Fruit fly (Drosophila melanogaster) whole organism, embryonic: ENCODE data around the gene elgi.

Source experiments
- Abd-B ChIP-seq: fragments of 200-800 bp; sonication (Bioruptor generic); optimal IDR thresholded peaks from 2 replicates; lab custom pipeline; 2018; ENCODE audit warnings: missing biosample characterization, mild to moderate bottlenecking, missing genetic modification characterization, moderate library complexity
- Antp ChIP-seq: fragments of 200-800 bp; sonication (Bioruptor generic); optimal IDR thresholded peaks from 3 replicates; lab custom pipeline; 2016; ENCODE audit warnings: missing biosample characterization, missing genetic modification characterization
- Blimp-1 ChIP-seq: fragments of 200-800 bp; sonication (Bioruptor generic); optimal IDR thresholded peaks from 3 replicates; lab custom pipeline; 2018; ENCODE audit warnings: missing biosample characterization, missing genetic modification characterization, mild to moderate bottlenecking, moderate library complexity, missing genetic modification reagents
- C15 ChIP-seq: fragments of 200-800 bp; sonication (Bioruptor generic); IDR thresholded peaks from 3 replicates; pipeline ENCODE4 v1.3.6; 2022; ENCODE audit warnings: missing biosample characterization, missing genetic modification characterization
- CG11093 ChIP-seq: fragments of 200-800 bp; sonication (Bioruptor generic); IDR thresholded peaks from 3 replicates; pipeline ENCODE4 v1.3.6; 2022; ENCODE audit warnings: missing biosample characterization, missing genetic modification characterization
- CG11456 ChIP-seq: fragments of 200-800 bp; sonication (Bioruptor generic); IDR thresholded peaks from 3 replicates; pipeline ENCODE4 v1.3.6; 2022; ENCODE audit warnings: missing biosample characterization, missing genetic modification characterization
- CG11723 ChIP-seq: fragments of 200-800 bp; sonication (Bioruptor generic); optimal IDR thresholded peaks from 2 replicates; lab custom pipeline; 2017; ENCODE audit warnings: missing biosample characterization, mild to moderate bottlenecking, missing genetic modification characterization
- CG12071 ChIP-seq: fragments of 200-800 bp; sonication (Bioruptor generic); optimal IDR thresholded peaks from 3 replicates; lab custom pipeline; 2018; ENCODE audit warnings: missing biosample characterization, mild to moderate bottlenecking, missing genetic modification characterization
- CG12391 ChIP-seq: fragments of 200-800 bp; sonication (Bioruptor generic); optimal IDR thresholded peaks from 3 replicates; lab custom pipeline; 2018; ENCODE audit warnings: missing biosample characterization, mild to moderate bottlenecking, missing genetic modification characterization, moderate library complexity
- CG13775 ChIP-seq: fragments of 200-800 bp; sonication (Bioruptor generic); optimal IDR thresholded peaks from 3 replicates; lab custom pipeline; 2017; ENCODE audit warnings: missing biosample characterization, mild to moderate bottlenecking, missing genetic modification characterization
- CG14014 ChIP-seq: fragments of 200-800 bp; sonication (Bioruptor generic); IDR thresholded peaks from 2 replicates; pipeline ENCODE4 v1.3.6; 2022; ENCODE audit warnings: missing biosample characterization, missing genetic modification characterization
- CG14441 ChIP-seq: fragments of 200-800 bp; sonication (Bioruptor generic); IDR thresholded peaks from 2 replicates; pipeline ENCODE4 v1.3.6; 2022; ENCODE audit warnings: missing biosample characterization, missing genetic modification characterization
- CG14965 ChIP-seq: fragments of 200-800 bp; sonication (Bioruptor generic); optimal IDR thresholded peaks from 2 replicates; lab custom pipeline; 2016; ENCODE audit warnings: missing biosample characterization, missing genetic modification characterization, borderline replicate concordance
- CG15073 ChIP-seq: fragments of 200-800 bp; sonication (Bioruptor generic); optimal IDR thresholded peaks from 2 replicates; lab custom pipeline; 2016; ENCODE audit warnings: missing biosample characterization, missing genetic modification characterization
- CG1603 ChIP-seq: fragments of 200-800 bp; sonication (Bioruptor generic); optimal IDR thresholded peaks from 2 replicates; lab custom pipeline; 2019; ENCODE audit warnings: missing biosample characterization, mild to moderate bottlenecking, missing genetic modification characterization, moderate library complexity
- CG16813 ChIP-seq: fragments of 200-800 bp; sonication (Bioruptor generic); IDR thresholded peaks from 3 replicates; pipeline ENCODE4 v1.3.6; 2022; ENCODE audit warnings: missing biosample characterization, missing genetic modification characterization; ENCODE audit not compliant: partially characterized antibody
- CG1832 ChIP-seq: fragments of 200-800 bp; sonication (Bioruptor generic); optimal IDR thresholded peaks from 2 replicates; lab custom pipeline; 2017; ENCODE audit warnings: missing biosample characterization, mild to moderate bottlenecking, missing genetic modification characterization, inconsistent platforms
- CG2875 ChIP-seq: fragments of 200-800 bp; sonication (Bioruptor generic); optimal IDR thresholded peaks from 2 replicates; lab custom pipeline; 2017; ENCODE audit warnings: missing biosample characterization, mild to moderate bottlenecking, missing genetic modification characterization, missing genetic modification reagents
- CG2889 ChIP-seq: fragments of 200-800 bp; sonication (Bioruptor generic); IDR thresholded peaks from 3 replicates; pipeline ENCODE4 v1.3.6; 2022; ENCODE audit warnings: missing biosample characterization, missing genetic modification characterization
- CG30020 ChIP-seq: fragments of 200-800 bp; optimal IDR thresholded peaks from 2 replicates; lab custom pipeline; 2019; ENCODE audit warnings: missing biosample characterization, mild to moderate bottlenecking, missing genetic modification characterization, moderate library complexity
- CG4404 ChIP-seq: fragments of 200-800 bp; sonication (Bioruptor generic); IDR thresholded peaks from 2 replicates; pipeline ENCODE4 v1.3.6; 2022; ENCODE audit warnings: missing biosample characterization, missing genetic modification characterization
- CG6689 ChIP-seq: fragments of 200-800 bp; sonication (Bioruptor generic); IDR thresholded peaks from 2 replicates; pipeline ENCODE4 v1.3.6; 2022; ENCODE audit warnings: missing biosample characterization, missing genetic modification characterization
- CG7357 ChIP-seq: fragments of 200-800 bp; sonication (Bioruptor generic); IDR thresholded peaks from 3 replicates; pipeline ENCODE4 v1.3.6; 2022; ENCODE audit warnings: missing biosample characterization, missing genetic modification characterization
- E2f1 ChIP-seq: fragments of 200-800 bp; sonication (Bioruptor generic); IDR thresholded peaks from 2 replicates; pipeline ENCODE4 v1.3.6; 2022; ENCODE audit warnings: missing biosample characterization, missing genetic modification characterization
- Eip74EF ChIP-seq, 2 experiments: fragments of 200-800 bp in 1 of 2; fragments of >200 bp in 1 of 2; sonication (Bioruptor generic) in 1 of 2; optimal IDR thresholded peaks; 2 replicates each; lab custom pipeline; 2017 to 2019; ENCODE audit warnings: missing biosample characterization in 2 of 2, missing genetic modification characterization in 2 of 2, mild to moderate bottlenecking in 1 of 2, moderate library complexity in 1 of 2
- Ets65A ChIP-seq: fragments of 200-800 bp; sonication (Bioruptor generic); peaks from one replicate; lab custom pipeline; 2016; ENCODE audit warnings: missing biosample characterization, missing genetic modification characterization
- Ets97D ChIP-seq: fragments of 200-800 bp; sonication (Bioruptor generic); optimal IDR thresholded peaks from 3 replicates; lab custom pipeline; 2016; ENCODE audit warnings: missing biosample characterization, missing genetic modification characterization
- Lpt ChIP-seq: fragments of >200 bp; optimal IDR thresholded peaks from 2 replicates; lab custom pipeline; 2018; ENCODE audit warnings: missing biosample characterization, missing genetic modification characterization
- Myb ChIP-seq: fragments of 200-800 bp; sonication (Bioruptor generic); optimal IDR thresholded peaks from 2 replicates; lab custom pipeline; 2016; ENCODE audit warnings: missing biosample characterization, missing genetic modification characterization
- Neu2 ChIP-seq: fragments of 200-800 bp; sonication (Bioruptor generic); optimal IDR thresholded peaks from 3 replicates; lab custom pipeline; 2016; ENCODE audit warnings: missing biosample characterization, missing genetic modification characterization, borderline replicate concordance
- Nf-YA ChIP-seq: fragments of 200-800 bp; sonication (Bioruptor generic); IDR thresholded peaks from 2 replicates; pipeline ENCODE4 v1.3.6; 2022; ENCODE audit warnings: missing biosample characterization, missing genetic modification characterization
- Ptx1 ChIP-seq: fragments of 200-800 bp; sonication (Bioruptor generic); IDR thresholded peaks from 2 replicates; pipeline ENCODE4 v1.3.6; 2022; ENCODE audit warnings: missing biosample characterization, missing genetic modification characterization
- Tbp ChIP-seq: fragments of >200 bp; optimal IDR thresholded peaks from 2 replicates; lab custom pipeline; 2018; ENCODE audit warnings: missing biosample characterization, missing genetic modification characterization
- bsh ChIP-seq, 2 experiments: fragments of 200-800 bp; sonication (Bioruptor generic); optimal IDR thresholded peaks; 2 replicates each; lab custom pipeline; 2017 to 2018; ENCODE audit warnings: mild to moderate bottlenecking in 2 of 2, missing biosample characterization in 2 of 2, missing genetic modification characterization in 2 of 2, moderate library complexity in 1 of 2
- ci ChIP-seq: fragments of 200-800 bp; sonication (Bioruptor generic); IDR thresholded peaks from 3 replicates; pipeline ENCODE4 v1.3.6; 2022; ENCODE audit warnings: missing biosample characterization, missing genetic modification characterization
- corto ChIP-seq: fragments of 200-800 bp; sonication (Bioruptor generic); optimal IDR thresholded peaks from 2 replicates; lab custom pipeline; 2016; ENCODE audit warnings: missing biosample characterization, mild to moderate bottlenecking, missing genetic modification characterization, moderate library complexity
- cwo ChIP-seq: fragments of 200-800 bp; sonication (Bioruptor generic); optimal IDR thresholded peaks from 3 replicates; lab custom pipeline; 2017; ENCODE audit warnings: missing biosample characterization, missing genetic modification characterization, mild to moderate bottlenecking, moderate library complexity, missing genetic modification reagents
- dan ChIP-seq: fragments of 200-800 bp; sonication (Bioruptor generic); IDR thresholded peaks from 2 replicates; pipeline ENCODE4 v1.3.6; 2022; ENCODE audit warnings: missing biosample characterization, missing genetic modification characterization
- danr ChIP-seq: fragments of 200-800 bp; sonication (Bioruptor generic); IDR thresholded peaks from 2 replicates; pipeline ENCODE4 v1.3.6; 2022; ENCODE audit warnings: missing biosample characterization, missing genetic modification characterization
- ems ChIP-seq: fragments of 200-800 bp; sonication (Bioruptor generic); optimal IDR thresholded peaks from 3 replicates; lab custom pipeline; 2016; ENCODE audit warnings: missing biosample characterization, missing genetic modification characterization
- hbn ChIP-seq: fragments of 200-800 bp; sonication (Bioruptor generic); IDR thresholded peaks from 2 replicates; pipeline ENCODE4 v1.3.6; 2022; ENCODE audit warnings: missing biosample characterization, missing genetic modification characterization; ENCODE audit not compliant: partially characterized antibody
- hkb ChIP-seq, 2 experiments: fragments of 200-800 bp in 1 of 2; fragments of >200 bp in 1 of 2; sonication (Bioruptor generic) in 1 of 2; IDR thresholded peaks in 1 of 2; optimal IDR thresholded peaks in 1 of 2; 2 replicates each; pipeline versions ENCODE4 v1.3.6 to Lab custom; 2017 to 2022; ENCODE audit warnings: missing biosample characterization in 1 of 2, missing genetic modification characterization in 1 of 2
- prd ChIP-seq, 3 experiments: fragments of >200 bp in 2 of 3; fragments of 200-800 bp in 1 of 3; sonication (Bioruptor generic) in 1 of 3; optimal IDR thresholded peaks in 2 of 3; IDR thresholded peaks in 1 of 3; 2 replicates in 2 of 3; 3 replicates in 1 of 3; pipeline versions ENCODE4 v1.3.6 to Lab custom; 2017 to 2022; ENCODE audit warnings: missing biosample characterization in 1 of 3, missing genetic modification characterization in 1 of 3
- pros ChIP-seq: fragments of 200-800 bp; sonication (Bioruptor generic); optimal IDR thresholded peaks from 3 replicates; lab custom pipeline; 2019; ENCODE audit warnings: missing biosample characterization, mild to moderate bottlenecking, missing genetic modification characterization, moderate library complexity
- rib ChIP-seq: fragments of 200-800 bp; sonication (Bioruptor generic); IDR thresholded peaks from 2 replicates; pipeline ENCODE4 v1.3.6; 2022; ENCODE audit warnings: missing biosample characterization, missing genetic modification characterization
- row ChIP-seq: fragments of 200-800 bp; sonication (Bioruptor generic); IDR thresholded peaks from 3 replicates; pipeline ENCODE4 v1.3.6; 2022; ENCODE audit warnings: missing biosample characterization, missing genetic modification characterization
- wdn ChIP-seq: fragments of 200-800 bp; sonication (Bioruptor generic); IDR thresholded peaks from 2 replicates; pipeline ENCODE4 v1.3.6; 2022; ENCODE audit warnings: missing biosample characterization, missing genetic modification characterization
- wek ChIP-seq: fragments of 200-800 bp; sonication (Bioruptor generic); optimal IDR thresholded peaks from 3 replicates; lab custom pipeline; 2018; ENCODE audit warnings: missing biosample characterization, mild to moderate bottlenecking, missing genetic modification characterization, moderate library complexity

Gene elgi

dm6 chr3L:15921043-15921621, 35.2 kb upstream of the elgi start (continued):
- TF ChIP-seq Myb (no peak), CG15073 (GFP tag; lab: Kevin White, UChicago) (no peak), Ets65A (GFP tag; lab: Kevin White, UChicago) (peak; percentile 85), CG30020 (tag; lab: Kevin White, UChicago) (no peak), CG11723 (GFP tag; lab: Kevin White, UChicago) (no peak), cwo (GFP tag; lab: Kevin White, UChicago) (peak; percentile 61), pros (GFP tag; lab: Kevin White, UChicago) (peak; percentile 1), CG14014 (GFP tag; lab: Robert Waterston, UW) (no peak), Abd-B (GFP tag; lab: Kevin White, UChicago) (peak; percentile 31), hbn (GFP tag; lab: Robert Waterston, UW) (no peak), bsh (GFP tag; optimal IDR thresholded peaks at IDR 0.05; lab: Kevin White, UChicago) (no peak), CG11093 (GFP tag; lab: Robert Waterston, UW) (no peak), Lpt (no peak), CG2875 (GFP tag; lab: Kevin White, UChicago) (peak; percentile 6), Nf-YA (GFP tag; lab: Robert Waterston, UW) (no peak), E2f1 (GFP tag; lab: Robert Waterston, UW) (no peak), CG1603 (tag; lab: Kevin White, UChicago) (no peak)

dm6 chr3L:15923352-15923751, 33.0 kb upstream of the elgi start:
- TF ChIP-seq danr (GFP tag; lab: Robert Waterston, UW) (no peak), CG2889 (no peak), CG6689 (GFP tag; lab: Robert Waterston, UW) (peak; percentile 33; the same call in 1 of the 2 replicates), bsh (GFP tag; optimal IDR thresholded peaks at IDR 0.05; lab: Kevin White, UChicago) (peak in 1 of 2 experiments; percentile 60), CG14965 (GFP tag; lab: Kevin White, UChicago) (no peak), wdn (no peak), row (peak; percentile 71), CG14441 (GFP tag; lab: Robert Waterston, UW) (no peak), CG13775 (GFP tag; lab: Kevin White, UChicago) (no peak), CG12391 (tag; lab: Kevin White, UChicago) (peak; percentile 54), prd (optimal IDR thresholded peaks at IDR 0.05; lab: Kevin White, UChicago) (no peak), prd (GFP tag; IDR thresholded peaks at IDR 0.05; lab: Robert Waterston, UW) (peak; percentile 43; the same call in 1 of the 3 replicates), Ptx1 (GFP tag; lab: Robert Waterston, UW) (peak; percentile 58), rib (GFP tag; lab: Robert Waterston, UW) (no peak), Neu2 (no peak), Eip74EF (GFP tag; optimal IDR thresholded peaks at IDR 0.05; lab: Kevin White, UChicago) (no peak), CG1832 (GFP tag; lab: Kevin White, UChicago) (no peak), CG4404 (no peak), CG7357 (GFP tag; lab: Robert Waterston, UW) (no peak), wek (no peak), Blimp-1 (peak; percentile 41), ci (GFP tag; lab: Robert Waterston, UW) (no peak), dan (GFP tag; lab: Robert Waterston, UW) (no peak), Tbp (GFP tag; lab: Kevin White, UChicago) (no peak), Antp (GFP tag; lab: Kevin White, UChicago) (no peak), corto (GFP tag; lab: Kevin White, UChicago) (no peak), C15 (GFP tag; lab: Robert Waterston, UW) (0 out of 3 replicates have a peak, but pooled peaks have one; percentile 30), CG12071 (GFP tag; lab: Kevin White, UChicago) (no peak), CG11456 (GFP tag; lab: Robert Waterston, UW) (0 out of 3 replicates have a peak, but pooled peaks have one; percentile 13), Ets97D (GFP tag; lab: Kevin White, UChicago) (no peak), ems (GFP tag; lab: Kevin White, UChicago) (no peak), hkb (optimal IDR thresholded peaks at IDR 0.05; lab: Kevin White, UChicago) (no peak), hkb (GFP tag; IDR thresholded peaks at IDR 0.05; lab: Robert Waterston, UW) (peak; percentile 55), CG16813 (GFP tag; lab: Robert Waterston, UW) (no peak)
